Worm (Caenorhabditis elegans): ENCODE measurements around the gene R07B1.5.

DNA sequence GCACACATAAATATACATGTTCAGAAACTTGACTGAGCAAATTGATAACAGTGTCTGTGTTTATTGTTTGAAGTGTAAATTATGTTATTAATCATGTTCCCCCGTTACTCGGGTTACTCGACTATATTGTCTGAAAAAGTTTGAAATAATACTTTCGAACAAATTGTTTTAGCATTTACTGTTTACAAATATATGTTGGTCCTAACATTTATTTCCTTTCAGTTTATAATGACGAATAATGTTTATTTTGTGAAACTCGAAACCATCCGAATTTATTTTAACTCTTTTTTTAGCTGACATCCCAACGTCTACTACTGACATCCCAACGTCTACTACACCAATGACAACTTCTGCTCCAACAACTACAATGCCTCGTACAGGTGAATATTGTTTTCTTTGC is 5.4 kb downstream of the R07B1.5 start, which contains the start of gene R07B1.7:
- no peak for TF ChIP-seq che-1 (tag; optimal IDR thresholded peaks at IDR 0.05)
- TF ChIP-seq pha-2 (tag; optimal IDR thresholded peaks at IDR 0.05): no peak
- TF ChIP-seq hlh-30 (tag; optimal IDR thresholded peaks at IDR 0.05; ENCODE audit: insufficient read depth): no peak
- no peak for TF ChIP-seq pax-1 (tag; optimal IDR thresholded peaks at IDR 0.05)
- TF ChIP-seq lin-11 (tag; optimal IDR thresholded peaks at IDR 0.05): no peak
- no peak for TF ChIP-seq ceh-14 (tag; optimal IDR thresholded peaks at IDR 0.05)
- TF ChIP-seq nhr-232 (tag; optimal IDR thresholded peaks at IDR 0.05): no peak
- TF ChIP-seq pqm-1 (tag; optimal IDR thresholded peaks at IDR 0.05): no peak
- no peak for TF ChIP-seq K02D7.2 (tag; optimal IDR thresholded peaks at IDR 0.05)
- no peak for TF ChIP-seq syd-9 (tag; optimal IDR thresholded peaks at IDR 0.05)
- TF ChIP-seq odd-2 (tag; optimal IDR thresholded peaks at IDR 0.05): no peak
- no peak for TF ChIP-seq hlh-8 (tag; optimal IDR thresholded peaks at IDR 0.05)
- no peak for TF ChIP-seq unc-55 (GFP tag; optimal IDR thresholded peaks at IDR 0.05)
